Worm (Caenorhabditis elegans): Measurements from ENCODE around the gene K10H10.6.

DNA sequence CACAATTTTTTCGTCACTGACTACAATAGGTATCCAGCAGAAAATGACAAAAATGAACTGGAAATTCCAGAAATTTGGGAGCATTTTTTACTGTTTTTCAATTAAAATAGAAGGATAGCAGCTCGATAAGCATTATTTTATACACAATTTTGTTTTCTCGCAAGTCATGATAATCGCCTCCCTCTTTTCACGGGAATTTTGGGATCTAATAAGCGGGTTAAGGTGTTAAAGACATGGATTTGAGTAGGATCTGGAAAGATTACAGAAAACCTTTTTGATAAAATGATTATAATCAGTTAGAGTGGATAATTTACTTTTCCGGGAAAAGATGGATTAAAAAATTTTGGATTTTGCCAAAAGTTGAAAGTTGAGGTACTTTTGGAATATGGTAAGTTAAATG is 45.6 kb downstream of the K10H10.6 start, which contains the start of gene gcy-29:
- no peak for TF ChIP-seq ahr-1 (tag; optimal IDR thresholded peaks at IDR 0.05)
- TF ChIP-seq tbx-2 (tag; optimal IDR thresholded peaks at IDR 0.05): no peak
- no peak for TF ChIP-seq ztf-16 (tag; optimal IDR thresholded peaks at IDR 0.05)

All from whole organism, late embryonic.